Worm (Caenorhabditis elegans) whole organism, late embryonic: Measurements from ENCODE around the gene C05D11.5.

ENCODE experiments used
- ama-1 ChIP-seq: fragments of 150-350 bp; optimal IDR thresholded peaks from 2 replicates; lab custom pipeline; 2014
- ceh-9 ChIP-seq: sonication (generic microtip); optimal IDR thresholded peaks from 2 replicates; lab custom pipeline; 2016; ENCODE audit warnings: mild to moderate bottlenecking, missing genetic modification characterization, inconsistent platforms, missing compliant biosample characterization
- fkh-10 ChIP-seq: fragments of 150-350 bp; optimal IDR thresholded peaks from 2 replicates; lab custom pipeline; 2014; ENCODE audit warnings: missing biosample characterization, missing genetic modification reagents, missing genetic modification characterization
- hlh-13 ChIP-seq: fragments of 200-800 bp; sonication (Bioruptor generic); optimal IDR thresholded peaks from 2 replicates; lab custom pipeline; 2018; ENCODE audit warnings: mild to moderate bottlenecking, missing genetic modification characterization, missing compliant biosample characterization
- hlh-15 ChIP-seq: sonication (generic microtip); optimal IDR thresholded peaks from 2 replicates; lab custom pipeline; 2016; ENCODE audit warnings: missing genetic modification characterization, missing compliant biosample characterization
- nfya-1 ChIP-seq: sonication (generic microtip); optimal IDR thresholded peaks from 2 replicates; lab custom pipeline; 2017; ENCODE audit warnings: missing genetic modification characterization, mild to moderate bottlenecking, missing compliant biosample characterization, antibody characterized with exemption, moderate library complexity
- pag-3 ChIP-seq: sonication (generic microtip); optimal IDR thresholded peaks from 2 replicates; lab custom pipeline; 2016; ENCODE audit warnings: missing compliant biosample characterization, missing genetic modification characterization, borderline replicate concordance
- pha-2 ChIP-seq: sonication (generic microtip); optimal IDR thresholded peaks from 2 replicates; lab custom pipeline; 2017; ENCODE audit warnings: mild to moderate bottlenecking, missing genetic modification characterization, missing compliant biosample characterization

DNA sequence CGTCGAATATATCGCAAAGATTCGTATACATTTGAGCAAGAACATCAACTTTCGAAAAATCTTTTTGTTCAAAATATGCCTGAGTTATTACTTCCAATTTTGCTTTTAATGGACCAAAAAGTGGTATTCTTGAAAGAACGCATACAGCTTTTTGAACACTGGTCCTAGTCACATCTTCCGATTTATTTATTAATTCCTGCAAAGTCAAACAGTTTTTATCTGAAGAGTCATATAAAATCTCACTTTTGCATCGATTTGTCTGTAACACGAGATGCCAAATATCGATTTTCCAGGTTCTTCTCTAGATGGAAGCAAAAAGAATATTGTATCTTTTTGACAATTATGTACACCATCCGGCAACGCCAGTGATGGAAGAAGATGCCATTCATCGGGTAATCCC, 38.0 kb upstream of the C05D11.5 start:
- TF ChIP-seq pag-3 (no peak), ama-1 (lab: Kevin White, UChicago) (no peak), fkh-10 (GFP tag; lab: Kevin White, UChicago) (no peak), hlh-13 (GFP tag; lab: Kevin White, UChicago) (no peak), nfya-1 (tag; lab: Kevin White, UChicago) (no peak), pha-2 (tag; lab: Kevin White, UChicago) (no peak), ceh-9 (tag; lab: Kevin White, UChicago) (no peak), hlh-15 (tag; lab: Kevin White, UChicago) (no peak)
